Worm (Caenorhabditis elegans): ENCODE data around the gene srh-28.

ce11 chrV:6736108-6736507, 39.5 kb downstream of the srh-28 start:
- no peak for TF ChIP-seq dao-5 (tag; optimal IDR thresholded peaks at IDR 0.05)
- no peak for TF ChIP-seq W03F9.2 (tag; optimal IDR thresholded peaks at IDR 0.05)
- TF ChIP-seq him-1 (tag; optimal IDR thresholded peaks at IDR 0.05) = no peak
